Worm (Caenorhabditis elegans): ENCODE data around the gene hmg-4.

- no peak for TF ChIP-seq unc-39 (tag; optimal IDR thresholded peaks at IDR 0.05)
- no peak for TF ChIP-seq ztf-11 (tag; optimal IDR thresholded peaks at IDR 0.05)
- no peak for TF ChIP-seq ham-2 (GFP tag; optimal IDR thresholded peaks at IDR 0.05)
- TF ChIP-seq nhr-237 (tag; optimal IDR thresholded peaks at IDR 0.05) = no peak
- no peak for TF ChIP-seq elt-1 (tag; optimal IDR thresholded peaks at IDR 0.05; ENCODE audit: borderline replicate concordance, insufficient read depth)
- TF ChIP-seq nhr-28 (tag; optimal IDR thresholded peaks at IDR 0.05) = no peak
- no peak for TF ChIP-seq nhr-76 (tag; optimal IDR thresholded peaks at IDR 0.05)
- TF ChIP-seq ces-1 (GFP tag; optimal IDR thresholded peaks at IDR 0.05) = no peak
- TF ChIP-seq pha-4 (tag; optimal IDR thresholded peaks at IDR 0.05) = no peak
- TF ChIP-seq snpc-4 (tag; optimal IDR thresholded peaks at IDR 0.05) = no peak
These were observed 7.5 kb downstream of the hmg-4 start for ce11 chrIII:7373802-7374435.

All from whole organism, mixed stage, embryonic.